Fruit fly (Drosophila melanogaster): ENCODE results near the gene CG5516.

Gene CG5516

dm6 chr3R:16004691-16005474 is 41.2 kb downstream of the CG5516 start (continued):
- TF ChIP-seq CG8319 (GFP tag; optimal IDR thresholded peaks at IDR 0.05) (no peak), Hr38 (GFP tag; optimal IDR thresholded peaks at IDR 0.05) (no peak), CG6792 (GFP tag; optimal IDR thresholded peaks at IDR 0.05) (no peak), CG3919 (GFP tag; optimal IDR thresholded peaks at IDR 0.05) (no peak), Smox (GFP tag; optimal IDR thresholded peaks at IDR 0.05) (no peak), Eip78C (GFP tag) (peak; percentile 58), Sox102F (GFP tag; optimal IDR thresholded peaks at IDR 0.05) (no peak), spab (GFP tag; optimal IDR thresholded peaks at IDR 0.05) (no peak), Gug (GFP tag; IDR thresholded peaks at IDR 0.05) (no peak), CG15336 (GFP tag; IDR thresholded peaks at IDR 0.05) (0 out of 2 replicates have a peak, but pooled peaks have one; percentile 14), net (GFP tag; optimal IDR thresholded peaks at IDR 0.05) (no peak), Blimp-1 (GFP tag; optimal IDR thresholded peaks at IDR 0.05) (no peak), Met (GFP tag; optimal IDR thresholded peaks at IDR 0.05) (peak; percentile 9), CG10631 (GFP tag; optimal IDR thresholded peaks at IDR 0.05) (no peak), acj6 (GFP tag; optimal IDR thresholded peaks at IDR 0.05) (no peak), topi (GFP tag; optimal IDR thresholded peaks at IDR 0.05) (no peak), CG10669 (GFP tag; optimal IDR thresholded peaks at IDR 0.05) (no peak), fd85E (GFP tag; optimal IDR thresholded peaks at IDR 0.05) (no peak), cyc (GFP tag; optimal IDR thresholded peaks at IDR 0.05) (no peak), CG8632 (GFP tag; optimal IDR thresholded peaks at IDR 0.05) (no peak), fkh (GFP tag; optimal IDR thresholded peaks at IDR 0.05) (peak; percentile 90)

- TF ChIP-seq CG6854 (GFP tag; optimal IDR thresholded peaks at IDR 0.05) (no peak), CG8319 (GFP tag; optimal IDR thresholded peaks at IDR 0.05) (no peak), CG8119 (GFP tag; IDR thresholded peaks at IDR 0.05) (no peak), Lpt (GFP tag; optimal IDR thresholded peaks at IDR 0.05) (no peak), CG31627 (GFP tag; optimal IDR thresholded peaks at IDR 0.05) (no peak), Sox102F (GFP tag; optimal IDR thresholded peaks at IDR 0.05) (no peak), fkh (GFP tag; optimal IDR thresholded peaks at IDR 0.05) (peak; percentile 81), CG7368 (GFP tag; optimal IDR thresholded peaks at IDR 0.05) (no peak)
Measured at dm6 chr3R:16005943-16006342, 42.3 kb downstream of the CG5516 start.

dm6 chr3R:16006806-16007556 is 43.3 kb downstream of the CG5516 start:
- TF ChIP-seq fkh (GFP tag; optimal IDR thresholded peaks at IDR 0.05) (peak; percentile 91), Eip78C (GFP tag) (peak; percentile 7), svp (GFP tag) (peak; percentile 63), ss (GFP tag; optimal IDR thresholded peaks at IDR 0.05) (no peak)

- TF ChIP-seq Blimp-1 (GFP tag; optimal IDR thresholded peaks at IDR 0.05), result no peak
- peak; percentile 27 for TF ChIP-seq fkh (GFP tag; optimal IDR thresholded peaks at IDR 0.05)
Measured at dm6 chr3R:16008300-16008699, 44.6 kb downstream of the CG5516 start.

dm6 chr3R:16009030-16009429 is 45.3 kb downstream of the CG5516 start, which contains the start of gene GATAe:
GATAe (plus strand) TSS chr3R:16009105.
- TF ChIP-seq vri (GFP tag; optimal IDR thresholded peaks at IDR 0.05) (peak; percentile 49), Eip78C (GFP tag) (peak; percentile 33), achi (GFP tag; optimal IDR thresholded peaks at IDR 0.05) (no peak), fkh (GFP tag; optimal IDR thresholded peaks at IDR 0.05) (peak; percentile 8), Sox14 (GFP tag; optimal IDR thresholded peaks at IDR 0.05) (peak; percentile 3)

All from whole organism, prepupa.